Worm (Caenorhabditis elegans): ENCODE results near the gene F54D10.4.
A peak's percentile ranks its signal among the peaks of the same experiment; 100 is the strongest.

The F54D10.4 gene

ce11 chrII:3808104-3808503, 1.2 kb upstream of the F54D10.4 start, which contains the start of gene F54D10.5:
Gene F54D10.5 (minus strand): TSS chrII:3808177.
- no peak for TF ChIP-seq hlh-8 (tag; optimal IDR thresholded peaks at IDR 0.05)
- TF ChIP-seq ceh-18 (tag; optimal IDR thresholded peaks at IDR 0.05) = peak; percentile 32
- TF ChIP-seq tbx-7 (tag; optimal IDR thresholded peaks at IDR 0.05) = no peak
- no peak for TF ChIP-seq dve-1 (tag; optimal IDR thresholded peaks at IDR 0.05)
- no peak for TF ChIP-seq ets-4 (tag; optimal IDR thresholded peaks at IDR 0.05)
- no peak for TF ChIP-seq ceh-14 (tag; optimal IDR thresholded peaks at IDR 0.05)
- TF ChIP-seq ama-1 (optimal IDR thresholded peaks at IDR 0.05) = no peak
- TF ChIP-seq unc-55 (GFP tag; optimal IDR thresholded peaks at IDR 0.05) = no peak
- peak; percentile 53 for TF ChIP-seq ceh-31 (tag; optimal IDR thresholded peaks at IDR 0.05)
- no peak for TF ChIP-seq sox-2 (GFP tag; IDR thresholded peaks at IDR 0.05)
- TF ChIP-seq hlh-30 (tag; optimal IDR thresholded peaks at IDR 0.05; ENCODE audit: insufficient read depth) = no peak
- TF ChIP-seq pat-9 (tag; optimal IDR thresholded peaks at IDR 0.05) = no peak
- no peak for TF ChIP-seq mec-3 (tag; optimal IDR thresholded peaks at IDR 0.05; ENCODE audit: borderline replicate concordance)
- TF ChIP-seq ahr-1 (tag; optimal IDR thresholded peaks at IDR 0.05) = no peak
- TF ChIP-seq unc-86 (tag; optimal IDR thresholded peaks at IDR 0.05) = peak; percentile 45
- TF ChIP-seq gmeb-2 (tag; optimal IDR thresholded peaks at IDR 0.05) = no peak
- TF ChIP-seq C08G9.2 (tag; optimal IDR thresholded peaks at IDR 0.05) = no peak
- peak; percentile 78 for TF ChIP-seq elt-2 (tag; optimal IDR thresholded peaks at IDR 0.05)
- TF ChIP-seq F13H6.1 (tag; optimal IDR thresholded peaks at IDR 0.05) = no peak
- TF ChIP-seq syd-9 (tag; optimal IDR thresholded peaks at IDR 0.05) = no peak
- TF ChIP-seq lin-11 (tag; optimal IDR thresholded peaks at IDR 0.05) = no peak
- TF ChIP-seq ttx-3 (tag; optimal IDR thresholded peaks at IDR 0.05) = peak; percentile 36
- no peak for TF ChIP-seq pqm-1 (tag; optimal IDR thresholded peaks at IDR 0.05)
- TF ChIP-seq eyg-1 (tag; optimal IDR thresholded peaks at IDR 0.05) = no peak
- TF ChIP-seq madf-2 (tag; optimal IDR thresholded peaks at IDR 0.05) = no peak
- no peak for TF ChIP-seq pha-4 (tag; optimal IDR thresholded peaks at IDR 0.05)
- peak; percentile 70 for TF ChIP-seq nfya-1 (tag; optimal IDR thresholded peaks at IDR 0.05)
- TF ChIP-seq ceh-45 (GFP tag; IDR thresholded peaks at IDR 0.05) = no peak
- no peak for TF ChIP-seq ref-2 (tag; optimal IDR thresholded peaks at IDR 0.05)
- TF ChIP-seq nhr-11 (tag; optimal IDR thresholded peaks at IDR 0.05) = no peak
- TF ChIP-seq unc-3 (GFP tag; conservative IDR thresholded peaks at IDR 0.05) = no peak
- no peak for TF ChIP-seq unc-3 (tag; optimal IDR thresholded peaks at IDR 0.05)
- TF ChIP-seq nhr-232 (tag; optimal IDR thresholded peaks at IDR 0.05) = no peak
- TF ChIP-seq fkh-6 (tag; optimal IDR thresholded peaks at IDR 0.05) = no peak
- TF ChIP-seq pax-1 (tag; optimal IDR thresholded peaks at IDR 0.05) = peak; percentile 30
- no peak for TF ChIP-seq pros-1 (tag; optimal IDR thresholded peaks at IDR 0.05)
- no peak for TF ChIP-seq sdc-2 (tag; optimal IDR thresholded peaks at IDR 0.05)
- TF ChIP-seq ceh-48 (tag; optimal IDR thresholded peaks at IDR 0.05) = no peak
- no peak for TF ChIP-seq ceh-6 (GFP tag; optimal IDR thresholded peaks at IDR 0.05)
- TF ChIP-seq K09A11.1 (tag; optimal IDR thresholded peaks at IDR 0.05; ENCODE audit: insufficient read depth) = peak; percentile 32
- TF ChIP-seq fkh-10 (GFP tag; optimal IDR thresholded peaks at IDR 0.05) = no peak
- no peak for TF ChIP-seq hlh-6 (tag; optimal IDR thresholded peaks at IDR 0.05)
- no peak for TF ChIP-seq odd-2 (tag; optimal IDR thresholded peaks at IDR 0.05)
- TF ChIP-seq ceh-19 (GFP tag; optimal IDR thresholded peaks at IDR 0.05) = no peak
- TF ChIP-seq ceh-24 (tag; optimal IDR thresholded peaks at IDR 0.05) = no peak
- no peak for TF ChIP-seq C38D4.7 (GFP tag; optimal IDR thresholded peaks at IDR 0.05)
- TF ChIP-seq che-1 (tag; optimal IDR thresholded peaks at IDR 0.05) = no peak
- no peak for TF ChIP-seq hlh-15 (tag; optimal IDR thresholded peaks at IDR 0.05)
- no peak for TF ChIP-seq npax-4 (tag; optimal IDR thresholded peaks at IDR 0.05)
- no peak for TF ChIP-seq ceh-2 (tag; optimal IDR thresholded peaks at IDR 0.05)
- TF ChIP-seq ceh-34 (tag; optimal IDR thresholded peaks at IDR 0.05) = no peak
- no peak for TF ChIP-seq zip-5 (tag; optimal IDR thresholded peaks at IDR 0.05)
- no peak for TF ChIP-seq lim-6 (tag; optimal IDR thresholded peaks at IDR 0.05)
- TF ChIP-seq pha-2 (tag; optimal IDR thresholded peaks at IDR 0.05) = no peak
- TF ChIP-seq sox-4 (tag; optimal IDR thresholded peaks at IDR 0.05) = peak; percentile 4

All from whole organism, late embryonic.